Worm (Caenorhabditis elegans) whole organism, early embryonic: ENCODE results near the gene F59B10.2.

ENCODE experiments used
- B0310.2 ChIP-seq: sonication (generic microtip); optimal IDR thresholded peaks from 2 replicates; lab custom pipeline; 2016; ENCODE audit warnings: mild to moderate bottlenecking, missing genetic modification characterization, missing compliant biosample characterization
- aly-1 ChIP-seq: sonication (generic microtip); optimal IDR thresholded peaks from 2 replicates; lab custom pipeline; 2016; ENCODE audit warnings: missing genetic modification characterization, missing compliant biosample characterization
- ama-1 ChIP-seq: fragments of 150-350 bp; optimal IDR thresholded peaks from 2 replicates; lab custom pipeline; 2014
- ceh-13 ChIP-seq: fragments of 200-800 bp; sonication (Bioruptor generic); optimal IDR thresholded peaks from 2 replicates; lab custom pipeline; 2018; ENCODE audit warnings: mild to moderate bottlenecking, missing genetic modification characterization, missing compliant biosample characterization
- ets-7 ChIP-seq: sonication (generic microtip); optimal IDR thresholded peaks from 2 replicates; lab custom pipeline; 2016; ENCODE audit warnings: missing genotype, missing genetic modification characterization, missing compliant biosample characterization
- flt-1 ChIP-seq: fragments of 200-800 bp; sonication (Bioruptor generic); IDR thresholded peaks from 2 replicates; pipeline ENCODE4 v1.3.6; 2022; ENCODE audit warnings: missing genetic modification characterization, missing compliant biosample characterization
- hmbx-1 ChIP-seq: sonication (generic microtip); optimal IDR thresholded peaks from 2 replicates; lab custom pipeline; 2016; ENCODE audit warnings: mild to moderate bottlenecking, missing genetic modification characterization, missing compliant biosample characterization
- hmg-4 ChIP-seq: fragments of 200-800 bp; sonication (Bioruptor generic); optimal IDR thresholded peaks from 2 replicates; lab custom pipeline; 2018; ENCODE audit warnings: mild to moderate bottlenecking, missing genetic modification characterization, missing compliant biosample characterization
- hnd-1 ChIP-seq: sonication (generic microtip); optimal IDR thresholded peaks from 2 replicates; lab custom pipeline; 2016; ENCODE audit warnings: missing genetic modification characterization, missing compliant biosample characterization
- pes-1 ChIP-seq: fragments of 200-800 bp; sonication (Bioruptor generic); IDR thresholded peaks from 2 replicates; pipeline ENCODE4 v1.3.6; 2022; ENCODE audit warnings: missing genetic modification reagents, missing genetic modification characterization, missing compliant biosample characterization
- scrt-1 ChIP-seq: fragments of 200-800 bp; sonication (Bioruptor generic); IDR thresholded peaks from 2 replicates; pipeline ENCODE4 v1.3.6; 2022; ENCODE audit warnings: missing genetic modification characterization, missing compliant biosample characterization
- sea-1 ChIP-seq: fragments of 200-800 bp; sonication (Bioruptor generic); conservative IDR thresholded peaks from 2 replicates; pipeline ENCODE4 v1.3.6; 2022; ENCODE audit warnings: missing genetic modification characterization, missing compliant biosample characterization
- tbx-11 ChIP-seq: fragments of 200-800 bp; sonication (Bioruptor generic); IDR thresholded peaks from 2 replicates; pipeline ENCODE4 v1.3.6; 2022; ENCODE audit warnings: missing genetic modification characterization, missing compliant biosample characterization
- tra-4 ChIP-seq: sonication (generic microtip); optimal IDR thresholded peaks from 2 replicates; lab custom pipeline; 2017; ENCODE audit warnings: missing genetic modification characterization, missing compliant biosample characterization

ce11 chrII:10504729-10505128, 4.9 kb downstream of the F59B10.2 start:
- TF ChIP-seq sea-1 (GFP tag; lab: Robert Waterston, UW) (no peak), hmbx-1 (no peak), hnd-1 (tag; lab: Kevin White, UChicago) (no peak), flt-1 (no peak), ama-1 (no peak), hmg-4 (peak; percentile 72), tra-4 (tag; lab: Kevin White, UChicago) (no peak), ets-7 (tag; lab: Kevin White, UChicago) (no peak), tbx-11 (GFP tag; lab: Robert Waterston, UW) (no peak), scrt-1 (GFP tag; lab: Robert Waterston, UW) (no peak), aly-1 (tag; lab: Kevin White, UChicago) (no peak), B0310.2 (tag; lab: Kevin White, UChicago) (no peak), ceh-13 (no peak), pes-1 (GFP tag; lab: Robert Waterston, UW) (no peak)
